Fruit fly (Drosophila melanogaster): ENCODE measurements around the gene CkIIalpha-i1.

- TF ChIP-seq Stat92E (GFP tag; optimal IDR thresholded peaks at IDR 0.05) (no peak), CG11695 (GFP tag; IDR thresholded peaks at IDR 0.05) (no peak), CG7987 (GFP tag; optimal IDR thresholded peaks at IDR 0.05) (no peak), CG10147 (GFP tag; optimal IDR thresholded peaks at IDR 0.05) (no peak), Fer1 (GFP tag; optimal IDR thresholded peaks at IDR 0.05) (no peak), CG43689 (GFP tag; IDR thresholded peaks at IDR 0.05) (no peak), cato (GFP tag; optimal IDR thresholded peaks at IDR 0.05; ENCODE audit: borderline replicate concordance) (no peak), vnd (GFP tag; IDR thresholded peaks at IDR 0.05; ENCODE audit: partially characterized antibody) (no peak), CG12299 (tag; optimal IDR thresholded peaks at IDR 0.05) (no peak), CG2129 (GFP tag; IDR thresholded peaks at IDR 0.05; ENCODE audit: partially characterized antibody) (no peak), CG12155 (GFP tag; optimal IDR thresholded peaks at IDR 0.05) (no peak)
Measured at dm6 chr3L:15824537-15824936, 7.8 kb downstream of the CkIIalpha-i1 start.
